Fruit fly (Drosophila melanogaster) whole organism, wandering third instar larva: Measurements from ENCODE around the gene Atpalpha.

Experiments
- Abd-B ChIP-seq: fragments of >200 bp; optimal IDR thresholded peaks from 2 replicates; lab custom pipeline; 2017; ENCODE audit warnings: missing biosample characterization, missing genetic modification characterization
- CG32264 ChIP-seq: fragments of 200-800 bp; sonication (Bioruptor generic); optimal IDR thresholded peaks from 2 replicates; lab custom pipeline; 2016; ENCODE audit warnings: missing biosample characterization, missing genetic modification characterization
- CG9705 ChIP-seq: fragments of 200-800 bp; sonication (Bioruptor generic); optimal IDR thresholded peaks from 2 replicates; lab custom pipeline; 2018; ENCODE audit warnings: missing biosample characterization, mild to moderate bottlenecking, missing genetic modification characterization
- CrebA ChIP-seq: fragments of 200-800 bp; sonication (Bioruptor generic); optimal IDR thresholded peaks from 2 replicates; lab custom pipeline; 2016; ENCODE audit warnings: missing biosample characterization, mild to moderate bottlenecking, missing genetic modification characterization, borderline replicate concordance
- Dfd ChIP-seq: fragments of >200 bp; optimal IDR thresholded peaks from 2 replicates; lab custom pipeline; 2017; ENCODE audit warnings: missing biosample characterization, missing genetic modification characterization
- Dif ChIP-seq: fragments of 200-275, 200-300 bp; sonication (Bioruptor generic); optimal IDR thresholded peaks from 2 replicates; lab custom pipeline; 2018; ENCODE audit warnings: missing biosample characterization, missing genetic modification characterization; ENCODE audit not compliant: partially characterized antibody
- GATAd ChIP-seq: sonication (Bioruptor generic); optimal IDR thresholded peaks from 2 replicates; lab custom pipeline; 2016; ENCODE audit warnings: missing biosample characterization, missing genetic modification characterization
- HLH106 ChIP-seq: fragments of 200-800 bp; optimal IDR thresholded peaks from 3 replicates; lab custom pipeline; 2019; ENCODE audit warnings: missing biosample characterization, mild to moderate bottlenecking, missing genetic modification characterization, moderate library complexity
- Hnf4 ChIP-seq: fragments of 200-800 bp; sonication (Bioruptor generic); optimal IDR thresholded peaks from 2 replicates; lab custom pipeline; 2016; ENCODE audit warnings: missing biosample characterization, mild to moderate bottlenecking, missing genetic modification characterization
- Hr78 ChIP-seq: fragments of >200 bp; optimal IDR thresholded peaks from 2 replicates; lab custom pipeline; 2017; ENCODE audit warnings: missing biosample characterization, missing genetic modification characterization
- Hr83 ChIP-seq: fragments of 200-300 bp; sonication (Bioruptor generic); optimal IDR thresholded peaks from 2 replicates; lab custom pipeline; 2016; ENCODE audit warnings: missing biosample characterization, mild to moderate bottlenecking, missing genetic modification characterization, moderate library complexity; ENCODE audit not compliant: poor library complexity, severe bottlenecking
- Jra ChIP-seq: sonication (Bioruptor generic); optimal IDR thresholded peaks from 2 replicates; lab custom pipeline; 2016; ENCODE audit warnings: missing biosample characterization, missing genetic modification characterization
- Mio ChIP-seq: sonication (Bioruptor generic); optimal IDR thresholded peaks from 2 replicates; lab custom pipeline; 2016; ENCODE audit warnings: missing biosample characterization, missing genetic modification characterization
- Myc ChIP-seq: fragments of >200 bp; optimal IDR thresholded peaks from 2 replicates; lab custom pipeline; 2017
- N ChIP-seq: fragments of >200 bp; optimal IDR thresholded peaks from 2 replicates; lab custom pipeline; 2018; ENCODE audit warnings: missing biosample characterization, missing external identifiers, missing genetic modification characterization
- OdsH ChIP-seq: fragments of 200-800 bp; sonication (Bioruptor generic); optimal IDR thresholded peaks from 2 replicates; lab custom pipeline; 2016; ENCODE audit warnings: missing biosample characterization, mild to moderate bottlenecking, missing genetic modification characterization
- Rel ChIP-seq, 2 experiments: fragments of 200-800 bp; sonication (Bioruptor generic) in 1 of 2; optimal IDR thresholded peaks; 2 replicates in 1 of 2; 3 replicates in 1 of 2; lab custom pipeline; 2016 to 2019; ENCODE audit warnings: mild to moderate bottlenecking in 2 of 2, missing biosample characterization in 2 of 2, missing genetic modification characterization in 2 of 2, moderate library complexity in 1 of 2
- Sp1 ChIP-seq: fragments of 200-800 bp; sonication (Bioruptor generic); optimal IDR thresholded peaks from 3 replicates; lab custom pipeline; 2019; ENCODE audit warnings: missing biosample characterization, mild to moderate bottlenecking, missing genetic modification characterization, moderate library complexity
- Vsx2 ChIP-seq: fragments of 200-300, 225-300 bp; sonication (Bioruptor generic); optimal IDR thresholded peaks from 2 replicates; lab custom pipeline; 2018; ENCODE audit warnings: missing biosample characterization, missing genetic modification characterization; ENCODE audit not compliant: partially characterized antibody
- br ChIP-seq: fragments of 200-800 bp; sonication (Bioruptor generic); optimal IDR thresholded peaks from 2 replicates; lab custom pipeline; 2016; ENCODE audit warnings: missing biosample characterization, missing genetic modification characterization
- brk ChIP-seq: fragments of 200-800 bp; sonication (Bioruptor generic); optimal IDR thresholded peaks from 2 replicates; lab custom pipeline; 2016; ENCODE audit warnings: missing biosample characterization, mild to moderate bottlenecking, missing genetic modification characterization
- dl ChIP-seq, 2 experiments: fragments of 175-275, 200-275 bp in 1 of 2; fragments of 200-275 bp in 1 of 2; sonication (Bioruptor generic); optimal IDR thresholded peaks; lab custom pipeline; 2018; ENCODE audit warnings: mild to moderate bottlenecking in 2 of 2, missing biosample characterization in 2 of 2, missing genetic modification characterization in 2 of 2, moderate library complexity in 2 of 2; ENCODE audit not compliant: partially characterized antibody in 2 of 2, insufficient read depth in 1 of 2
- dmrt93B ChIP-seq: fragments of 200-800 bp; sonication (Bioruptor generic); optimal IDR thresholded peaks from 2 replicates; lab custom pipeline; 2018; ENCODE audit warnings: missing biosample characterization, mild to moderate bottlenecking, missing genetic modification characterization
- dsf ChIP-seq: sonication (Bioruptor generic); optimal IDR thresholded peaks from 2 replicates; lab custom pipeline; 2016; ENCODE audit warnings: missing biosample characterization, missing genetic modification characterization, borderline replicate concordance
- ey ChIP-seq: fragments of 200-800 bp; sonication (Bioruptor generic); optimal IDR thresholded peaks from 2 replicates; lab custom pipeline; 2016; ENCODE audit warnings: missing biosample characterization, missing genetic modification characterization
- foxo ChIP-seq, 2 experiments: fragments of 200-800 bp; sonication (Bioruptor generic); optimal IDR thresholded peaks; 2 replicates in 1 of 2; 3 replicates in 1 of 2; lab custom pipeline; 2016 to 2017; ENCODE audit warnings: missing biosample characterization in 2 of 2, missing genetic modification characterization in 2 of 2
- fru ChIP-seq: fragments of 200-800 bp; sonication (Bioruptor generic); optimal IDR thresholded peaks from 3 replicates; lab custom pipeline; 2016; ENCODE audit warnings: missing biosample characterization, mild to moderate bottlenecking, missing genetic modification characterization
- h ChIP-seq: fragments of 200-800 bp; sonication (Bioruptor generic); optimal IDR thresholded peaks from 3 replicates; lab custom pipeline; 2016; ENCODE audit warnings: missing biosample characterization, mild to moderate bottlenecking, missing genetic modification characterization
- jim ChIP-seq: fragments of 175-275, 200-325 bp; sonication (Bioruptor generic); optimal IDR thresholded peaks from 2 replicates; lab custom pipeline; 2016; ENCODE audit warnings: missing biosample characterization, mild to moderate bottlenecking, missing genetic modification characterization
- lola ChIP-seq: fragments of >200 bp; optimal IDR thresholded peaks from 2 replicates; lab custom pipeline; 2017; ENCODE audit warnings: missing biosample characterization, missing genetic modification characterization
- pan ChIP-seq: fragments of >200 bp; optimal IDR thresholded peaks from 2 replicates; lab custom pipeline; 2017
- rgr ChIP-seq: fragments of 200-800 bp; sonication (Bioruptor generic); optimal IDR thresholded peaks from 3 replicates; lab custom pipeline; 2016; ENCODE audit warnings: missing biosample characterization, mild to moderate bottlenecking, missing genetic modification characterization
- sage ChIP-seq: fragments of 200-800 bp; sonication (Bioruptor generic); optimal IDR thresholded peaks from 2 replicates; lab custom pipeline; 2016; ENCODE audit warnings: missing biosample characterization, mild to moderate bottlenecking, missing genetic modification characterization
- sv ChIP-seq: fragments of 200-800 bp; sonication (Bioruptor generic); optimal IDR thresholded peaks from 3 replicates; lab custom pipeline; 2016; ENCODE audit warnings: missing biosample characterization, missing genetic modification characterization
- tai ChIP-seq: sonication (Bioruptor generic); optimal IDR thresholded peaks from 2 replicates; lab custom pipeline; 2016; ENCODE audit warnings: missing biosample characterization, missing genetic modification characterization
- usp ChIP-seq: fragments of >200 bp; optimal IDR thresholded peaks from 2 replicates; lab custom pipeline; 2017; ENCODE audit warnings: missing biosample characterization, missing genetic modification characterization
- woc ChIP-seq: sonication (Bioruptor generic); optimal IDR thresholded peaks from 2 replicates; lab custom pipeline; 2016; ENCODE audit warnings: missing biosample characterization, mild to moderate bottlenecking, missing genetic modification characterization

Atpalpha gene

dm6 chr3R:20956875-20957874 lies 8.7 kb downstream of the Atpalpha start (continued):
- TF ChIP-seq CG32264 (GFP tag; lab: Kevin White, UChicago) = peak; percentile 44
- no peak for TF ChIP-seq Abd-B (GFP tag; lab: Kevin White, UChicago)
- no peak for TF ChIP-seq CrebA (GFP tag; lab: Kevin White, UChicago)
- no peak for TF ChIP-seq usp
- peak; percentile 80 for TF ChIP-seq dmrt93B (GFP tag; lab: Kevin White, UChicago)
- TF ChIP-seq GATAd (GFP tag; lab: Kevin White, UChicago) = no peak

DNA sequence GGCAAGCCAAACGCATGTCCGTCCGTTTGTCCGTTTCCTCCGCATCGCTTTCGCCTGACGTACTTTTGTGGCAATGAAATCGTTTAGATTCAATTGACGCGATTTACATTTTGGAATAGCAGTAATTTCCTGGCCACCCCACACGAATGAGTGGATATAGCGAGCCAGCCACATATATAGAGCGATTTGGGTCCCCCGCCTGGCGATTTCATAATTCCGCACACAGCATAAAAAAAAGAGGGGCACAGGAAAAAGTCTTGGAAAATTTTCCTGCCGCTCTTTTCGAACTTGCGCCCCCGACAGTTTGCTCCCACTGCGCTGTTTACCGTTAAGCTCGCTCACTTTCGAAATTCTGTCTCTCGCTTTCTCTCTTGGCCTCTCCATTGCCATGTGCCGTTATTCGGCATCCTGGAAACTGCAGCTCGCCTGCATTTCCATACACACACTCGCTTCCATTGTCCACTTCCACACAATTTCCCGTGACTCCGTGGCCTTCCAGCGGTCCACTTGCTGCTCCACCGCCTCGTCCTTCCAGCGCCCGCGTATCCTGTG lies 10.2 kb downstream of the Atpalpha start:
- TF ChIP-seq CrebA (GFP tag; lab: Kevin White, UChicago) (no peak), dsf (GFP tag; lab: Kevin White, UChicago) (no peak), dl (GFP tag; optimal IDR thresholded peaks at IDR 0.05; lab: Kevin White, UChicago; ENCODE audit: insufficient read depth in 1 of 2, partially characterized antibody in 2 of 2) (no peak), woc (GFP tag; lab: Kevin White, UChicago) (no peak), Hr78 (no peak), HLH106 (no peak), foxo (GFP tag; optimal IDR thresholded peaks at IDR 0.05; lab: Kevin White, UChicago) (no peak), Abd-B (GFP tag; lab: Kevin White, UChicago) (no peak), br (GFP tag; lab: Kevin White, UChicago) (no peak), CG32264 (GFP tag; lab: Kevin White, UChicago) (no peak), OdsH (no peak), Dif (no peak), Sp1 (GFP tag; lab: Kevin White, UChicago) (no peak), Dfd (no peak), Rel (GFP tag; optimal IDR thresholded peaks at IDR 0.05; lab: Kevin White, UChicago) (no peak), Rel (tag; optimal IDR thresholded peaks at IDR 0.05; lab: Kevin White, UChicago) (no peak), tai (no peak)

DNA sequence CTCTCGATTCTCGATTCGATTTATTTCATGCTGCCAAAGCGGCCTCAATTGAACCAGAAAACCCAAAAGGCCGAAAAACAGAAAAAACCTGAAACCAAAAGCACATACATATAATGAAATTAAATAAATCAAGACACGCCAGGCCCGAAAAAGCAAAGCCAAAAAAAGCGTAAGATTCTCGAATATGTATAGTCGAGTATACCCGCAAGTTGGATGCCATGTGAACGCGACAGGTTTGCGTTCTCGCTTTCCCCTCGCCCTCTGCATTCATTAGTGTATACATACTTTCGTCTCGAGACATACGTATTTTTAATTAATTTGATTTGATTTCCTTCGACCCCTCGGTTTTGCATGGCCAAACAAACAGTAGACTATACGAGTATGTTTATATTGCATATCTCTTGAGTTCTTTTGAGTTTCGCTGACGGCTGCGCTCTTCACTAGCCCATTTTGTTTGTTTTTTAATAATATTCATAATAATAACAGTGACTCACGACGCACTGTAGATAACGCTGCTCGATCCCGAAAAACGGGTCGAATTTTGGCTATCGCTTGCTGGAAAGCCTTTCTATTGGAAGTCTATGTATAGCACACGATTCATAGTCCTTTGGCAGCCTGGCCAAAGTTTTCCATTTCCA lies 12.5 kb downstream of the Atpalpha start:
- no peak for TF ChIP-seq Rel (GFP tag; optimal IDR thresholded peaks at IDR 0.05; lab: Kevin White, UChicago)
- TF ChIP-seq Rel (tag; optimal IDR thresholded peaks at IDR 0.05; lab: Kevin White, UChicago) = peak; percentile 38
- peak; percentile 17 for TF ChIP-seq fru
- peak; percentile 45 for TF ChIP-seq br (GFP tag; lab: Kevin White, UChicago)
- TF ChIP-seq rgr (GFP tag; lab: Kevin White, UChicago) = peak; percentile 32
- TF ChIP-seq sv = no peak
- no peak for TF ChIP-seq OdsH
- no peak for TF ChIP-seq Dif
- no peak for TF ChIP-seq dmrt93B (GFP tag; lab: Kevin White, UChicago)
- no peak for TF ChIP-seq usp
- TF ChIP-seq ey (GFP tag; lab: Kevin White, UChicago) = no peak
- no peak for TF ChIP-seq CG32264 (GFP tag; lab: Kevin White, UChicago)
- no peak for TF ChIP-seq dsf (GFP tag; lab: Kevin White, UChicago)
- no peak for TF ChIP-seq jim (GFP tag; lab: Kevin White, UChicago)
- no peak for TF ChIP-seq Mio
- no peak for TF ChIP-seq dl (GFP tag; optimal IDR thresholded peaks at IDR 0.05; lab: Kevin White, UChicago; ENCODE audit: insufficient read depth in 1 of 2, partially characterized antibody in 2 of 2)
- no peak for TF ChIP-seq Sp1 (GFP tag; lab: Kevin White, UChicago)
- no peak for TF ChIP-seq sage
- no peak for TF ChIP-seq N (GFP tag; lab: Kevin White, UChicago)
- peak; percentile 55 for TF ChIP-seq Vsx2 (GFP tag; lab: Kevin White, UChicago)
- TF ChIP-seq foxo (GFP tag; optimal IDR thresholded peaks at IDR 0.05; lab: Kevin White, UChicago) = peak in 1 of 2 experiments; percentile 32
- TF ChIP-seq Jra (GFP tag; lab: Kevin White, UChicago) = no peak
- TF ChIP-seq Hr78 = no peak
- TF ChIP-seq woc (GFP tag; lab: Kevin White, UChicago) = peak; percentile 46
- no peak for TF ChIP-seq CrebA (GFP tag; lab: Kevin White, UChicago)
- peak; percentile 21 for TF ChIP-seq Hr83 (GFP tag; lab: Kevin White, UChicago)
- no peak for TF ChIP-seq pan (lab: Kevin White, UChicago)
- no peak for TF ChIP-seq GATAd (GFP tag; lab: Kevin White, UChicago)
- TF ChIP-seq h (GFP tag; lab: Kevin White, UChicago) = peak; percentile 49
- no peak for TF ChIP-seq Abd-B (GFP tag; lab: Kevin White, UChicago)
- no peak for TF ChIP-seq brk
- TF ChIP-seq Hnf4 (GFP tag; lab: Kevin White, UChicago) = peak; percentile 16
- no peak for TF ChIP-seq lola (GFP tag; lab: Kevin White, UChicago)
- no peak for TF ChIP-seq tai
- TF ChIP-seq Myc = no peak
- no peak for TF ChIP-seq CG9705 (GFP tag; lab: Kevin White, UChicago)
